Fruit fly (Drosophila melanogaster) whole organism, wandering third instar larva: ENCODE results near the gene CG31805.

ENCODE experiments used
- Abd-B ChIP-seq: fragments of >200 bp; optimal IDR thresholded peaks from 2 replicates; lab custom pipeline; 2017; ENCODE audit warnings: missing biosample characterization, missing genetic modification characterization
- CG32264 ChIP-seq: fragments of 200-800 bp; sonication (Bioruptor generic); optimal IDR thresholded peaks from 2 replicates; lab custom pipeline; 2016; ENCODE audit warnings: missing biosample characterization, missing genetic modification characterization
- CG9705 ChIP-seq: fragments of 200-800 bp; sonication (Bioruptor generic); optimal IDR thresholded peaks from 2 replicates; lab custom pipeline; 2018; ENCODE audit warnings: missing biosample characterization, mild to moderate bottlenecking, missing genetic modification characterization
- CrebA ChIP-seq: fragments of 200-800 bp; sonication (Bioruptor generic); optimal IDR thresholded peaks from 2 replicates; lab custom pipeline; 2016; ENCODE audit warnings: missing biosample characterization, mild to moderate bottlenecking, missing genetic modification characterization, borderline replicate concordance
- Dfd ChIP-seq: fragments of >200 bp; optimal IDR thresholded peaks from 2 replicates; lab custom pipeline; 2017; ENCODE audit warnings: missing biosample characterization, missing genetic modification characterization
- Dif ChIP-seq: fragments of 200-275, 200-300 bp; sonication (Bioruptor generic); optimal IDR thresholded peaks from 2 replicates; lab custom pipeline; 2018; ENCODE audit warnings: missing biosample characterization, missing genetic modification characterization; ENCODE audit not compliant: partially characterized antibody
- GATAd ChIP-seq: sonication (Bioruptor generic); optimal IDR thresholded peaks from 2 replicates; lab custom pipeline; 2016; ENCODE audit warnings: missing biosample characterization, missing genetic modification characterization
- HLH106 ChIP-seq: fragments of 200-800 bp; optimal IDR thresholded peaks from 3 replicates; lab custom pipeline; 2019; ENCODE audit warnings: missing biosample characterization, mild to moderate bottlenecking, missing genetic modification characterization, moderate library complexity
- Hnf4 ChIP-seq: fragments of 200-800 bp; sonication (Bioruptor generic); optimal IDR thresholded peaks from 2 replicates; lab custom pipeline; 2016; ENCODE audit warnings: missing biosample characterization, mild to moderate bottlenecking, missing genetic modification characterization
- Hr78 ChIP-seq: fragments of >200 bp; optimal IDR thresholded peaks from 2 replicates; lab custom pipeline; 2017; ENCODE audit warnings: missing biosample characterization, missing genetic modification characterization
- Hr83 ChIP-seq: fragments of 200-300 bp; sonication (Bioruptor generic); optimal IDR thresholded peaks from 2 replicates; lab custom pipeline; 2016; ENCODE audit warnings: missing biosample characterization, mild to moderate bottlenecking, missing genetic modification characterization, moderate library complexity; ENCODE audit not compliant: poor library complexity, severe bottlenecking
- Jra ChIP-seq: sonication (Bioruptor generic); optimal IDR thresholded peaks from 2 replicates; lab custom pipeline; 2016; ENCODE audit warnings: missing biosample characterization, missing genetic modification characterization
- Mio ChIP-seq: sonication (Bioruptor generic); optimal IDR thresholded peaks from 2 replicates; lab custom pipeline; 2016; ENCODE audit warnings: missing biosample characterization, missing genetic modification characterization
- Myc ChIP-seq: fragments of >200 bp; optimal IDR thresholded peaks from 2 replicates; lab custom pipeline; 2017
- N ChIP-seq: fragments of >200 bp; optimal IDR thresholded peaks from 2 replicates; lab custom pipeline; 2018; ENCODE audit warnings: missing biosample characterization, missing external identifiers, missing genetic modification characterization
- OdsH ChIP-seq: fragments of 200-800 bp; sonication (Bioruptor generic); optimal IDR thresholded peaks from 2 replicates; lab custom pipeline; 2016; ENCODE audit warnings: missing biosample characterization, mild to moderate bottlenecking, missing genetic modification characterization
- Rel ChIP-seq, 2 experiments: fragments of 200-800 bp; sonication (Bioruptor generic) in 1 of 2; optimal IDR thresholded peaks; 2 replicates in 1 of 2; 3 replicates in 1 of 2; lab custom pipeline; 2016 to 2019; ENCODE audit warnings: mild to moderate bottlenecking in 2 of 2, missing biosample characterization in 2 of 2, missing genetic modification characterization in 2 of 2, moderate library complexity in 1 of 2
- Sp1 ChIP-seq: fragments of 200-800 bp; sonication (Bioruptor generic); optimal IDR thresholded peaks from 3 replicates; lab custom pipeline; 2019; ENCODE audit warnings: missing biosample characterization, mild to moderate bottlenecking, missing genetic modification characterization, moderate library complexity
- Vsx2 ChIP-seq: fragments of 200-300, 225-300 bp; sonication (Bioruptor generic); optimal IDR thresholded peaks from 2 replicates; lab custom pipeline; 2018; ENCODE audit warnings: missing biosample characterization, missing genetic modification characterization; ENCODE audit not compliant: partially characterized antibody
- br ChIP-seq: fragments of 200-800 bp; sonication (Bioruptor generic); optimal IDR thresholded peaks from 2 replicates; lab custom pipeline; 2016; ENCODE audit warnings: missing biosample characterization, missing genetic modification characterization
- brk ChIP-seq: fragments of 200-800 bp; sonication (Bioruptor generic); optimal IDR thresholded peaks from 2 replicates; lab custom pipeline; 2016; ENCODE audit warnings: missing biosample characterization, mild to moderate bottlenecking, missing genetic modification characterization
- dl ChIP-seq, 2 experiments: fragments of 175-275, 200-275 bp in 1 of 2; fragments of 200-275 bp in 1 of 2; sonication (Bioruptor generic); optimal IDR thresholded peaks; lab custom pipeline; 2018; ENCODE audit warnings: mild to moderate bottlenecking in 2 of 2, missing biosample characterization in 2 of 2, missing genetic modification characterization in 2 of 2, moderate library complexity in 2 of 2; ENCODE audit not compliant: partially characterized antibody in 2 of 2, insufficient read depth in 1 of 2
- dmrt93B ChIP-seq: fragments of 200-800 bp; sonication (Bioruptor generic); optimal IDR thresholded peaks from 2 replicates; lab custom pipeline; 2018; ENCODE audit warnings: missing biosample characterization, mild to moderate bottlenecking, missing genetic modification characterization
- dsf ChIP-seq: sonication (Bioruptor generic); optimal IDR thresholded peaks from 2 replicates; lab custom pipeline; 2016; ENCODE audit warnings: missing biosample characterization, missing genetic modification characterization, borderline replicate concordance
- ey ChIP-seq: fragments of 200-800 bp; sonication (Bioruptor generic); optimal IDR thresholded peaks from 2 replicates; lab custom pipeline; 2016; ENCODE audit warnings: missing biosample characterization, missing genetic modification characterization
- foxo ChIP-seq, 2 experiments: fragments of 200-800 bp; sonication (Bioruptor generic); optimal IDR thresholded peaks; 2 replicates in 1 of 2; 3 replicates in 1 of 2; lab custom pipeline; 2016 to 2017; ENCODE audit warnings: missing biosample characterization in 2 of 2, missing genetic modification characterization in 2 of 2
- fru ChIP-seq: fragments of 200-800 bp; sonication (Bioruptor generic); optimal IDR thresholded peaks from 3 replicates; lab custom pipeline; 2016; ENCODE audit warnings: missing biosample characterization, mild to moderate bottlenecking, missing genetic modification characterization
- h ChIP-seq: fragments of 200-800 bp; sonication (Bioruptor generic); optimal IDR thresholded peaks from 3 replicates; lab custom pipeline; 2016; ENCODE audit warnings: missing biosample characterization, mild to moderate bottlenecking, missing genetic modification characterization
- jim ChIP-seq: fragments of 175-275, 200-325 bp; sonication (Bioruptor generic); optimal IDR thresholded peaks from 2 replicates; lab custom pipeline; 2016; ENCODE audit warnings: missing biosample characterization, mild to moderate bottlenecking, missing genetic modification characterization
- lola ChIP-seq: fragments of >200 bp; optimal IDR thresholded peaks from 2 replicates; lab custom pipeline; 2017; ENCODE audit warnings: missing biosample characterization, missing genetic modification characterization
- pan ChIP-seq: fragments of >200 bp; optimal IDR thresholded peaks from 2 replicates; lab custom pipeline; 2017
- psq ChIP-seq: fragments of 200-800 bp; sonication (Bioruptor generic); optimal IDR thresholded peaks from 3 replicates; lab custom pipeline; 2017; ENCODE audit warnings: missing biosample characterization, mild to moderate bottlenecking, missing genetic modification characterization, moderate library complexity
- rgr ChIP-seq: fragments of 200-800 bp; sonication (Bioruptor generic); optimal IDR thresholded peaks from 3 replicates; lab custom pipeline; 2016; ENCODE audit warnings: missing biosample characterization, mild to moderate bottlenecking, missing genetic modification characterization
- sage ChIP-seq: fragments of 200-800 bp; sonication (Bioruptor generic); optimal IDR thresholded peaks from 2 replicates; lab custom pipeline; 2016; ENCODE audit warnings: missing biosample characterization, mild to moderate bottlenecking, missing genetic modification characterization
- sv ChIP-seq: fragments of 200-800 bp; sonication (Bioruptor generic); optimal IDR thresholded peaks from 3 replicates; lab custom pipeline; 2016; ENCODE audit warnings: missing biosample characterization, missing genetic modification characterization
- tai ChIP-seq: sonication (Bioruptor generic); optimal IDR thresholded peaks from 2 replicates; lab custom pipeline; 2016; ENCODE audit warnings: missing biosample characterization, missing genetic modification characterization
- usp ChIP-seq: fragments of >200 bp; optimal IDR thresholded peaks from 2 replicates; lab custom pipeline; 2017; ENCODE audit warnings: missing biosample characterization, missing genetic modification characterization
- woc ChIP-seq: sonication (Bioruptor generic); optimal IDR thresholded peaks from 2 replicates; lab custom pipeline; 2016; ENCODE audit warnings: missing biosample characterization, mild to moderate bottlenecking, missing genetic modification characterization

The CG31805 gene

dm6 chr2L:16889608-16890007 is 10.7 kb downstream of the CG31805 start, which contains the start of gene CG42556:
TSS of gene CG42556 (plus strand) at chr2L:16889908.
- TF ChIP-seq Dif (GFP tag; lab: Kevin White, UChicago) (no peak), Mio (no peak)

- peak; percentile 55 for TF ChIP-seq Jra
- TF ChIP-seq Hnf4, result peak; percentile 52
- TF ChIP-seq dl (GFP tag; optimal IDR thresholded peaks at IDR 0.05; lab: Kevin White, UChicago; ENCODE audit: insufficient read depth in 1 of 2, partially characterized antibody in 2 of 2), result no peak
- TF ChIP-seq Rel (GFP tag; optimal IDR thresholded peaks at IDR 0.05; lab: Kevin White, UChicago), result no peak
- TF ChIP-seq Rel (tag; optimal IDR thresholded peaks at IDR 0.05; lab: Kevin White, UChicago), result peak; percentile 42
- peak; percentile 74 for TF ChIP-seq br
These were observed 11.5 kb downstream of the CG31805 start for dm6 chr2L:16888574-16889376.

- TF ChIP-seq brk (peak; percentile 28), dsf (GFP tag; lab: Kevin White, UChicago) (peak; percentile 60), Hr78 (no peak), Vsx2 (GFP tag; lab: Kevin White, UChicago) (no peak), Jra (peak; percentile 78), OdsH (peak; percentile 44), fru (peak; percentile 39), foxo (GFP tag; optimal IDR thresholded peaks at IDR 0.05; lab: Kevin White, UChicago) (peak in 1 of 2 experiments; percentile 65), dl (GFP tag; optimal IDR thresholded peaks at IDR 0.05; lab: Kevin White, UChicago; ENCODE audit: insufficient read depth in 1 of 2, partially characterized antibody in 2 of 2) (no peak), Abd-B (no peak), lola (GFP tag; lab: Kevin White, UChicago) (no peak), Dif (GFP tag; lab: Kevin White, UChicago) (no peak), Mio (no peak), CrebA (GFP tag; lab: Kevin White, UChicago) (no peak), usp (GFP tag; lab: Kevin White, UChicago) (no peak), Hnf4 (peak; percentile 78), CG32264 (GFP tag; lab: Kevin White, UChicago) (no peak), Rel (GFP tag; optimal IDR thresholded peaks at IDR 0.05; lab: Kevin White, UChicago) (no peak), Rel (tag; optimal IDR thresholded peaks at IDR 0.05; lab: Kevin White, UChicago) (peak; percentile 100), Dfd (no peak), rgr (peak; percentile 55), psq (GFP tag; lab: Kevin White, UChicago) (peak; percentile 59), sv (peak; percentile 61), Hr83 (GFP tag; lab: Kevin White, UChicago) (peak; percentile 79), N (GFP tag; lab: Kevin White, UChicago) (no peak), jim (GFP tag; lab: Kevin White, UChicago) (no peak), dmrt93B (GFP tag; lab: Kevin White, UChicago) (peak; percentile 20), ey (GFP tag; lab: Kevin White, UChicago) (peak; percentile 44), pan (lab: Kevin White, UChicago) (no peak), h (GFP tag; lab: Kevin White, UChicago) (peak; percentile 58), br (peak; percentile 36), sage (GFP tag; lab: Kevin White, UChicago) (no peak), Sp1 (peak; percentile 26), Myc (lab: Kevin White, UChicago) (peak; percentile 87), woc (peak; percentile 87), CG9705 (GFP tag; lab: Kevin White, UChicago) (no peak), GATAd (peak; percentile 10), HLH106 (peak; percentile 36), tai (no peak)
These were observed 12.4 kb downstream of the CG31805 start, which contains the start of the genes osi and tweek for dm6 chr2L:16887660-16888573. TSS of gene osi (minus strand) at chr2L:16887966. TSS of gene tweek (plus strand) at chr2L:16888490.
